Fruit fly (Drosophila melanogaster): Measurements from ENCODE around the gene CG42583.

- no peak for TF ChIP-seq CG8478 (optimal IDR thresholded peaks at IDR 0.05)
- no peak for TF ChIP-seq CTCF (optimal IDR thresholded peaks at IDR 0.05)
These were observed 27.0 kb downstream of the CG42583 start, which contains the start of gene CG9577 for dm6 chrX:20166484-20167038.

All from S2 (cell line).